Worm (Caenorhabditis elegans): ENCODE results near the gene str-116.

DNA sequence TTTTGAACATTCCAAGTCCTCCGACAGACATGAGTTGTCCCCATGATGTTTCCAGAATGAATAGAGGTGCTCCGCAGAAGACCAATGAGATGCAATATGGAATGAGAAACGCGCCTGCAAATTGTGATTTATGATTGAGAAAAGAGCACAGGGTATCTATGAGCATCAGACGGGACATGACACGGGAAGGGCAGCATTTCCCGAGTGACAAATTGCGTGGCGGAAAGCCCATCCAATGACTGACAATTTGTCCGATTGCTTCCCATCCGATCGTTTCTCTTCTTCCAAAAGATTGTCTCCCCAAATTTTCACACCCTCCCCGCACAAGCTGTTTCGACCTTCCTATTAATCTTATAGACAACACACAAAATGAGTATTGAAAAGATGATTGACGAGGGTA, 41.0 kb downstream of the str-116 start:
- TF ChIP-seq T22C8.4 (GFP tag; IDR thresholded peaks at IDR 0.05) = no peak
- TF ChIP-seq ref-1 (GFP tag; conservative IDR thresholded peaks at IDR 0.05) = no peak
- no peak for TF ChIP-seq tab-1 (GFP tag; IDR thresholded peaks at IDR 0.05)
- TF ChIP-seq flt-1 (GFP tag; IDR thresholded peaks at IDR 0.05) = no peak
- no peak for TF ChIP-seq ztf-29 (GFP tag; IDR thresholded peaks at IDR 0.05)
- no peak for TF ChIP-seq ztf-23 (GFP tag; IDR thresholded peaks at IDR 0.05)
